Fruit fly (Drosophila melanogaster) whole organism, larva: ENCODE data around the gene Hsp70Ab.
A peak's percentile ranks its signal among the peaks of the same experiment; 100 is the strongest.

Experiments used
- noc ChIP-seq: fragments of 200-800 bp; sonication (Bioruptor generic); optimal IDR thresholded peaks from 3 replicates; lab custom pipeline; 2019; ENCODE audit warnings: missing biosample characterization, mild to moderate bottlenecking, missing genetic modification characterization, moderate library complexity

The Hsp70Ab gene

DNA sequence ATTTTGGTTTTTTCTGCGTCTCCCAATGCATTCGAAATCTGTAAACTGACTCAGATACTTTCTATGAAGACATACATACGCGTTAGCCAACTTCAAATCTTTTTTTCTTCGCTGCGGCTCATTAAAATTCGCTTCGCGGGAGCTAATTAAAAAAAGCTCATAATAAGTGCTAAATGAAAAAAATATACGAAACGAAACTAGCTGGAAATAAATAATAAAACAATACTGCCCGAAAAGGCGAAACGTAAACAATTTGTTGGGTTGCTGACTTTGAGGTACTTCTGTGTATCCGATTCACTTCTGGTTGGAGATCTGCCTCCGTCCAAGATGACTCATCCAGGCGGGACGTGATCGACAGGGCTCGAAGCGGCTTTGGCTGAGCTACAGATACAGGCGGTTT is 31.7 kb downstream of the Hsp70Ab start:
- no peak for TF ChIP-seq noc (tag; lab: Kevin White, UChicago)

DNA sequence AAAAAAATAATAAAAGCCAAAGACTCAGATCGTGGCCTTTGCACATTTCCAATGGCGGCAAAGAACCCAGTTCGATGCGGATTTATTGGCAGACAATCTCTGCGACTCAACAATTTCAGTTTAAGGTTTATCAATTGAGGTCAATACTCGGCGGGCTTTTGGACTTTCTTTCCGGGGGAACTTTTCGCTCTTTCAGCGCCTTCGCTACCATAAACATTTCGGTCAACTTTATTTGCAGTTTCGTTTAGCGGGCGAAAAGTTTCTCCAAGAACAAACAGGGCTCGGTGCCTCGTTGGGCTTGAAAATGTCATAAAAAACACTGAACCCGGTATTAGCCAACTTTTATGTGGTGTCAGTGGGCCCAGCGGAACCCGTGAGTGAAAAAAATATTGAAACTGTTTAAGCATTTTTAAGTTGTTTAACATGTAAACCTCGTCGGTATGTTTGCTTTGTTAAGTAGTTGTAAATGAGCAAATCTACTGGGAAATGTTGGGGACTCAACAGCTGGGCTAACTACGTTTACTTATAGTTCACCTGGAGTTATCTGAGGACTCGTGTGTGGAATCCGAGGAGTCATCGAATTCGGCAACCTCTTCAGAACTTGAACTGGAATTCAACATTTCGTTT is 33.3 kb downstream of the Hsp70Ab start:
- TF ChIP-seq noc (tag; lab: Kevin White, UChicago), result no peak

DNA sequence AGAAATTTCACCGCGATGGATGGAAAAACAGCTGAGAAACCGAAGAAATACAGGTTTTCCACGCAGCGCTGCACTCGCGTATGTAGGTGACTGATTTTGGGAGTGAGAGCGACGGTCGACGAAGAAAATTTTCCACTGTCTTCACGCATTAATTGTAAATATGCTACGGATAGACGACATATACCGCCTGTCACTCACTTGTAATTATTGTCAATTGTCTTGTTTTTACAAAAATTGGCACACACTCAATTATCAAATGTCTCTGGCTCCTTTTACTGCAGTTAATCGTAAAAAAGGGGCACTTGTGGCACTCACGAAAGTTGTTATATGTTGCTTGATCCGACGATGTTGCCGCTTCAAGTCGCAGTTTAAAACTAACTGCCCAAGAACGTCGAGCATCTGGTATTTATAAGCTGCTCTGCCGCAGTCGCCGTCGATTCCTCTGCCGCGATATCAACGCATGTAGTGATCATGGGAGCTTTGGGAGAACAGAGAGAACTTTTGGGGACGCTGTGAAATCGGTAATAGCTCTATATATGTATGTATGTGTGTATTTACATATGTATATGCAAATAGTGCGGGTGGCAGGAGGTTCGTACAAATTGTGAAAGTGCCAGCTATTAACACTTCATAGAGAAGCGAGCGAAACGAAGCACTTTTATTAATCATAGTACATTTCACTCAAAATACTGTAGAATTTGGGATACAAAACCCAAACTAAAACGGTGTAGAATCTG is 34.8 kb downstream of the Hsp70Ab start, which contains the start of gene mfas:
TSS of gene mfas (minus strand) at position 382 of the 737 bp plus-strand sequence.
- no peak for TF ChIP-seq noc (tag; lab: Kevin White, UChicago)

DNA sequence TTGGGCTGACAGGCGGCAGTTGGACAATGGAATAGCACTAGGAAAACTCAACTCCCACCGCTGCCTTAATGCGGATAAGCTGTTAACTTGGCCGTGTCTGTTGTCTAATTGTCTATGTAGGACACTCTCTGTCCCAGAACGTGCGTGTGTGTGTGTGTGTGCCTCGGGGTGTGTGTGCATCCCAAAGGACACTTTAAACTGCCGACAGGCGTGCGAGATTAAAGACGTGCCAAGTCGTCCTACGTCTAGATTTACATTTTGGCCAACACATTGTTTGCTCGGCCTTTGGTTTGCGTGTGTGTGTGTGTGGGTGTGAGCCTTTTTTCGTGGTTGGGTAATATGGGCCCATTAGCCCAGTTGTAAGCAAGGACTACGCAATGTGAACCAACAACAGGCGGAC is 39.8 kb downstream of the Hsp70Ab start:
- TF ChIP-seq noc (tag; lab: Kevin White, UChicago), result no peak

DNA sequence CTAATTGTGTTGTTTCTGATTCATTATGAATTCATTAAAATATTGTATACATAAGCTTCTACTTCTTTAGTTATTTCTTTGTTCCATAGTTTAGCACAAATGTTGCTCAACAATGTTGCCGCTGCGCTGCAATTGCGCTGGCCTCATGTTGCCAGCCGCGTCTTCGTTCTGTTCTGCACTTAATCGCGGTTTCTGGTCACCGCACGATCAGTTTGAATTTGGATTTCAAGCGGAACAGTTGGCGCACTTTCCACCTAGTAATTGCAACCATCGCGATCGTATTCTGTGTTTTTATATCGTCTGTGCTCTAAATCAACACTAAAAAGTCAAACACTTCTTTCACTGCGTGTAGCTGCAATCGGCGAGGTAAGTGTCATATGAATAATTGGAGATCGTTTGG is 40.7 kb downstream of the Hsp70Ab start, which contains the start of gene Ect3:
TSS of gene Ect3 (plus strand) at position 205 of the 400 bp plus-strand sequence.
- no peak for TF ChIP-seq noc (tag; lab: Kevin White, UChicago)

DNA sequence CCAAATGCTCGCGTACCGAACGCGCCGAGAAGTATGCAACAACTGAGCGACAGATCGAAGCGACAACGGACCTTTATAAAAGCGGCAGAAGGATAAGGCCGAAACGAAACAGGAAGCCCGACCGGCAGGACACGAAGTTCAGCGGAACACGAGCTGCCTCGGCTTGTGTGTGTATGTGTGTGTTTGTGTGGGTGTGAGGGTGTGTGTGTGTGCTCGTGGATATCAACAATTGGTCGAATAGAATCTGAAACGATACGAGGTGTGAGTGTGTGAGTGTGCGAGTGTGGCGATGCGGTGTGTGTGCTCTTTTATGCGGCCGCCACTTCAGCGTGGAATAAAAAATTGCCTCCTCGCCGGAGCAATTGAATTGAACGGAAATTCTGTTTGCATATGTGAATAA is 47.1 kb downstream of the Hsp70Ab start, which contains the start of gene Tk:
TSS of gene Tk (minus strand) at position 57 of the 400 bp plus-strand sequence.
- TF ChIP-seq noc (tag; lab: Kevin White, UChicago), result no peak

DNA sequence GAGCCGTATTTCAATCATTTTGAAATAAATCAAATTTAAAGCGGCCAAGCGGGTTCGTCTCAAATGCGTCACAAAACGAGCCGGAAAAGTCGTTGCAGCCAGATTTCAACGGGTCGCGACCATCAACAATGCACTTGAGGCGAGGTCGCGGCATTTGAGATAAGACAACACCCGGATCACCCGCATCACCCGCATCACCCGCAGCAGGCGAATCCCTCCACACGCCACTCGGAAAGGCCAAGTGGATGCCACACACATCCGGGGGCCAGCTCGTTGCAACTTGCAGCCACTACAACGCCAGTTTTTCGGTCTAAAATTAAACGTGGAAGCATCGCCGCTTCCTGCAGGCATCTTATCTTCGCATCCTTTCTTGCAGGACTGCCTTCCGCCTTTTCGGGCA is 48.1 kb downstream of the Hsp70Ab start:
- TF ChIP-seq noc (tag; lab: Kevin White, UChicago), result no peak

DNA sequence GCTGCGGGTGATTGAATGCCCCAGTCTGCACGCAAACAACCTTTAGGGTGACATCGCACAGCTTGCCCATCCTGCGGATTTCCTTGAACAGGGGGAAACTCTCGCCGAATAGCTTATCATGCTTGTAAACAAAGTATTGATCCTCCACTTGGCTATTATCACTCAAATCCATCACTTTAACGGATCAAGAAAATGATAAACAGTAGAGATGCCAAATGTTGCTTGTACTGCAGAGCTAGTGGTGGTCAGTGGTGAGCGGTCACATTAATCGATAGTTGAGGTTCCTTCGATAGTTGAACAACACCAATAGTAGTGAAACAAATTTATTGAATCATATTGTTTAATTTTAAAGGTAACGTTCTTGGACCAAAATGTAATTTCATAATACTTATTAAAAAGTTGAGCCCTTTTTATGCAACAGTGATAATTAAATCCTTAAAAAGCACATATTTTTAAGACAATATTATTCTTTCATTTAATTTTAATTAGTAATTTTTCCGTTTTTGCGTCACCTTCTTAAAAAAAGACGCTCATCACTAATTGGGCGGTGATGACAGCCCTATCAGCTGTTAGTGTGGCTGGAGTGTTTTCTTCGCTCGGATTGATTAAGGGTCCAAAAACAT is 52.0 kb downstream of the Hsp70Ab start, which contains the start of the genes KLHL18 and GCC185:
TSS of gene KLHL18 (minus strand) at position 233 of the 623 bp plus-strand sequence.
TSS of gene GCC185 (plus strand) at position 571 of the 623 bp plus-strand sequence.
- TF ChIP-seq noc (tag; lab: Kevin White, UChicago), result peak; percentile 83
